Fruit fly (Drosophila melanogaster): ENCODE results near the gene Pfdn1.

dm6 chr2L:6051212-6051621, 17.7 kb upstream of the Pfdn1 start:
- TF ChIP-seq pan (optimal IDR thresholded peaks at IDR 0.05): no peak
- TF ChIP-seq usp (GFP tag; optimal IDR thresholded peaks at IDR 0.05): no peak
- TF ChIP-seq psq (optimal IDR thresholded peaks at IDR 0.05): no peak
